Worm (Caenorhabditis elegans): Measurements from ENCODE around the gene C35D6.4.

C35D6.4 gene

DNA sequence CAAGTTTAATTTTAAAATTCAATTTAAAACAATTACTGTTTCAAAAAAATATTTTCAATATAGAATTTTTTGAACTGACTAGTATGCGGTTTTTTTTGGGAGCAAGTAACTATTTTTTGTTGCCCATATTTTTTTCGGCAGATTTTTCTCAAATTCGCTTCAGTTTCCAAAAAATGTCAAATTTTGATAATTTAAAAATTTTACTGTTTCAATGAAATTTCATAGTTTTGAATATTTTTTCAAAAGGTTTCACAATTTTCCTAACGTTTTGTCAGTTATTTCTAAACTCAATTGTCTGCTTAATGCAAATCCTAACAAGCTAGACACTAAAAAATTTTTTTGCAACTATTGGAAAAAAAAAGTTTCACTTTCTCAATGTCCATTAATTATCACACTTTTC, 30.1 kb downstream of the C35D6.4 start:
- no peak for TF ChIP-seq sea-2 (GFP tag; optimal IDR thresholded peaks at IDR 0.05)
- no peak for TF ChIP-seq nhr-67 (tag; optimal IDR thresholded peaks at IDR 0.05)
- TF ChIP-seq ztf-4 (tag; optimal IDR thresholded peaks at IDR 0.05), result no peak
- TF ChIP-seq ceh-82 (tag; optimal IDR thresholded peaks at IDR 0.05), result no peak
- no peak for TF ChIP-seq nhr-77 (tag; optimal IDR thresholded peaks at IDR 0.05)
- no peak for TF ChIP-seq eor-1 (tag; optimal IDR thresholded peaks at IDR 0.05)
- TF ChIP-seq ceh-9 (tag; optimal IDR thresholded peaks at IDR 0.05), result no peak
- TF ChIP-seq skn-1 (tag; optimal IDR thresholded peaks at IDR 0.05), result no peak
- TF ChIP-seq ceh-28 (tag; optimal IDR thresholded peaks at IDR 0.05), result no peak
- no peak for TF ChIP-seq aly-2 (tag; optimal IDR thresholded peaks at IDR 0.05)
- TF ChIP-seq pqm-1 (tag; optimal IDR thresholded peaks at IDR 0.05), result no peak
- no peak for TF ChIP-seq nhr-23 (tag; optimal IDR thresholded peaks at IDR 0.05)
- TF ChIP-seq fkh-10 (GFP tag; optimal IDR thresholded peaks at IDR 0.05), result no peak
- no peak for TF ChIP-seq mdl-1 (tag; optimal IDR thresholded peaks at IDR 0.05)
- TF ChIP-seq nhr-25 (tag; optimal IDR thresholded peaks at IDR 0.05), result no peak
- no peak for TF ChIP-seq ama-1 (optimal IDR thresholded peaks at IDR 0.05)

DNA sequence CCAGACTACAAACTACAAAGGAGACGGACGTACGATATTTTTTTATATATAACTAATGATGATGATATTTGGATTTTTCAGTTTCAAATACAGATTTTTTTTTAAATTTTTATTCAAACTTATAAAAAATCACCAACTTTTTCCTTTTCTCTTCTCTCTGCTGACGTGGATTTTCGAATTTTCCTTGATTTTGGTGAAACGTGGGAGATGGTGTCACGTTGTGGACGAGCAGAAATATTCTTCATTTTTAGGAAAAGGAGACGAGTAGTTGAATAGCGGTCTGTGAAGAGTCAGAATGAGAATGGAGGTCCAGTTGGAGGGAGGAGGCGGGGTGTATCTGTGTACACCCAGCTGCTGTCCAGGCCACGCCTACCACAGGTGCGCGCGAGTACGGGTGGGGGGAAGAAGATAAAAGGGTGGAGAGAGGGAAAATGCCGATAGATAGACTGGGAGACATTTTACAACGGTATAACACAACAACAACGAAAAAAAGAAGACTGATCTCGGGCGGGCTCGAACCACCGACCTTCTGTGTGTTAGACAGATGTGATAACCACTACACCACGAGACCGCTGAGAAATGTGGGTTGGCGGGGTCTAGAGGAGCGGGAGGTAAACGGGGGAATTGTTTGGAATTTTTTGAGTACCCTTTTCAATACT, 31.3 kb downstream of the C35D6.4 start, which contains the start of gene Y7A9D.1:
Gene Y7A9D.1, minus strand, starts transcription at position 283 of the 659 bp plus-strand sequence.
- peak; percentile 1 for TF ChIP-seq egl-27 (tag; optimal IDR thresholded peaks at IDR 0.05)
- TF ChIP-seq lin-39 (tag; optimal IDR thresholded peaks at IDR 0.05), result peak; percentile 39
- TF ChIP-seq unc-39 (tag; optimal IDR thresholded peaks at IDR 0.05), result peak; percentile 5
- peak; percentile 53 for TF ChIP-seq skn-1 (tag; optimal IDR thresholded peaks at IDR 0.05)
- TF ChIP-seq nhr-25 (tag; optimal IDR thresholded peaks at IDR 0.05), result peak; percentile 29
- TF ChIP-seq nhr-11 (tag; optimal IDR thresholded peaks at IDR 0.05), result no peak
- TF ChIP-seq mdl-1 (tag; optimal IDR thresholded peaks at IDR 0.05), result no peak
- TF ChIP-seq elt-3 (tag; optimal IDR thresholded peaks at IDR 0.05), result no peak
- TF ChIP-seq ztf-11 (tag; optimal IDR thresholded peaks at IDR 0.05), result no peak
- TF ChIP-seq nhr-77 (tag; optimal IDR thresholded peaks at IDR 0.05), result no peak
- no peak for TF ChIP-seq ceh-16 (tag; optimal IDR thresholded peaks at IDR 0.05)
- no peak for TF ChIP-seq zag-1 (tag; optimal IDR thresholded peaks at IDR 0.05)
- TF ChIP-seq sea-2 (GFP tag; optimal IDR thresholded peaks at IDR 0.05), result no peak
- no peak for TF ChIP-seq daf-12 (tag; optimal IDR thresholded peaks at IDR 0.05)
- no peak for TF ChIP-seq aly-2 (tag; optimal IDR thresholded peaks at IDR 0.05)
- TF ChIP-seq ZK546.5 (tag; optimal IDR thresholded peaks at IDR 0.05), result no peak
- peak; percentile 37 for TF ChIP-seq nhr-43 (tag; optimal IDR thresholded peaks at IDR 0.05; ENCODE audit: poor library complexity, severe bottlenecking)
- TF ChIP-seq nhr-76 (tag; optimal IDR thresholded peaks at IDR 0.05), result no peak
- TF ChIP-seq lsy-12 (tag; optimal IDR thresholded peaks at IDR 0.05), result no peak
- no peak for TF ChIP-seq unc-62 (GFP tag; optimal IDR thresholded peaks at IDR 0.05)
- TF ChIP-seq jun-1 (tag; optimal IDR thresholded peaks at IDR 0.05), result no peak
- TF ChIP-seq fkh-10 (GFP tag; optimal IDR thresholded peaks at IDR 0.05), result no peak
- no peak for TF ChIP-seq nhr-237 (tag; optimal IDR thresholded peaks at IDR 0.05)
- peak; percentile 55 for TF ChIP-seq nfya-1 (tag; optimal IDR thresholded peaks at IDR 0.05; ENCODE audit: insufficient read depth)
- no peak for TF ChIP-seq lin-15B (tag; optimal IDR thresholded peaks at IDR 0.05)
- TF ChIP-seq egl-5 (tag; optimal IDR thresholded peaks at IDR 0.05), result no peak
- TF ChIP-seq elt-1 (tag; optimal IDR thresholded peaks at IDR 0.05), result no peak
- no peak for TF ChIP-seq nhr-12 (tag; optimal IDR thresholded peaks at IDR 0.05)
- TF ChIP-seq ceh-9 (tag; optimal IDR thresholded peaks at IDR 0.05), result no peak
- TF ChIP-seq ztf-4 (tag; optimal IDR thresholded peaks at IDR 0.05), result no peak
- peak; percentile 24 for TF ChIP-seq elt-2 (tag; optimal IDR thresholded peaks at IDR 0.05)
- TF ChIP-seq mml-1 (tag; optimal IDR thresholded peaks at IDR 0.05), result no peak
- no peak for TF ChIP-seq ceh-82 (tag; optimal IDR thresholded peaks at IDR 0.05)
- peak; percentile 18 for TF ChIP-seq tbx-2 (tag; optimal IDR thresholded peaks at IDR 0.05)
- no peak for TF ChIP-seq fkh-2 (tag; optimal IDR thresholded peaks at IDR 0.05)
- TF ChIP-seq ama-1 (optimal IDR thresholded peaks at IDR 0.05), result no peak
- peak; percentile 35 for TF ChIP-seq pha-4 (tag; optimal IDR thresholded peaks at IDR 0.05)
- TF ChIP-seq pqm-1 (tag; optimal IDR thresholded peaks at IDR 0.05), result no peak
- TF ChIP-seq snpc-4 (tag; optimal IDR thresholded peaks at IDR 0.05), result peak; percentile 70
- no peak for TF ChIP-seq nhr-67 (tag; optimal IDR thresholded peaks at IDR 0.05)
- peak; percentile 65 for TF ChIP-seq hmg-11 (tag; optimal IDR thresholded peaks at IDR 0.05)
- no peak for TF ChIP-seq nhr-23 (tag; optimal IDR thresholded peaks at IDR 0.05)
- TF ChIP-seq eor-1 (tag; optimal IDR thresholded peaks at IDR 0.05), result no peak
- TF ChIP-seq fos-1 (tag; optimal IDR thresholded peaks at IDR 0.05), result no peak
- TF ChIP-seq R02D3.7 (tag; optimal IDR thresholded peaks at IDR 0.05), result no peak
- TF ChIP-seq ceh-28 (tag; optimal IDR thresholded peaks at IDR 0.05), result no peak
- TF ChIP-seq nhr-28 (tag; optimal IDR thresholded peaks at IDR 0.05), result no peak
